Worm (Caenorhabditis elegans) whole organism, L1 larva: ENCODE data around the gene str-93.

ENCODE experiments used
- ceh-82 ChIP-seq, 3 experiments: fragments of 150-350 bp in 1 of 3; sonication (generic microtip) in 2 of 3; optimal IDR thresholded peaks; 2 replicates each; lab custom pipeline; 2014 to 2017; ENCODE audit warnings: missing biosample characterization in 3 of 3, missing genetic modification characterization in 3 of 3
- hlh-17 ChIP-seq: fragments of 200-800 bp; sonication (Bioruptor generic); optimal IDR thresholded peaks from 2 replicates; lab custom pipeline; 2018; ENCODE audit warnings: missing genetic modification characterization, mild to moderate bottlenecking, missing compliant biosample characterization, moderate library complexity, borderline replicate concordance
- irx-1 ChIP-seq: sonication (generic microtip); optimal IDR thresholded peaks from 2 replicates; lab custom pipeline; 2016; ENCODE audit warnings: missing genetic modification characterization, missing compliant biosample characterization
- isw-1 ChIP-seq: fragments of 200-800 bp; sonication (Bioruptor generic); IDR thresholded peaks from 2 replicates; pipeline ENCODE4 v1.3.6; 2022; ENCODE audit warnings: missing genetic modification characterization, missing compliant biosample characterization
- jun-1 ChIP-seq: fragments of 150-350 bp; optimal IDR thresholded peaks from 2 replicates; lab custom pipeline; 2014; ENCODE audit warnings: missing biosample characterization, missing genetic modification reagents, missing genetic modification characterization
- mep-1 ChIP-seq: fragments of 150-350 bp; optimal IDR thresholded peaks from 2 replicates; lab custom pipeline; 2014; ENCODE audit warnings: missing biosample characterization, missing genetic modification characterization
- nhr-28 ChIP-seq: fragments of 150-350 bp; optimal IDR thresholded peaks from 2 replicates; lab custom pipeline; 2014; ENCODE audit warnings: missing biosample characterization, missing genetic modification characterization
- nhr-90 ChIP-seq: sonication (generic microtip); optimal IDR thresholded peaks from 2 replicates; lab custom pipeline; 2016; ENCODE audit warnings: mild to moderate bottlenecking, missing genetic modification characterization, missing compliant biosample characterization; ENCODE audit not compliant: poor library complexity
- pqm-1 ChIP-seq: sonication (generic microtip); optimal IDR thresholded peaks from 3 replicates; lab custom pipeline; 2017; ENCODE audit warnings: missing biosample characterization, missing genetic modification characterization
- unc-130 ChIP-seq: fragments of 150-350 bp; optimal IDR thresholded peaks from 2 replicates; lab custom pipeline; 2017; ENCODE audit warnings: missing biosample characterization, missing genetic modification characterization, inconsistent platforms
- unc-62 ChIP-seq: fragments of 150-350 bp; optimal IDR thresholded peaks from 2 replicates; lab custom pipeline; 2014; ENCODE audit warnings: missing biosample characterization, missing genetic modification reagents, missing genetic modification characterization
- ztf-11 ChIP-seq, 2 experiments: sonication (generic microtip); optimal IDR thresholded peaks; 2 replicates each; lab custom pipeline; 2016 to 2017; ENCODE audit warnings: missing genetic modification characterization in 2 of 2, missing biosample characterization in 1 of 2, missing compliant biosample characterization in 1 of 2

DNA sequence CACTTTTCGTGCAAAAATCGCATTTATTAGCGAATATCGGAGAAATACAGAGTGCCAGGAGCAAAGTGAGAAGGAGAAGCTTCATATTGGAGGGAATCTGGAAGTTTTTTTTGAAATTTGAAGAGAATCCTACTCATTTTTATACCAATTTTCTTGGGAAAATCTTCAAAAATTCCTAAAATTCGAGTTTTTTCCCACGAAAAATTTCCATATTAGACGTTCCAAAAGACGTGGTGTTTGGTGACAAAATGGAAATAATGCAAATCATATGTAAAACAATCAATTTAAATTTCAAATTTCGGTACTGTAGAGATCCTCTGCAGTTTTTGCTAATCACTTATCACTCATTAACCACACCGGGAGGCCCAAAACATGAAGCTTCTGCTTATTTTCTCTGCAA, 11.6 kb upstream of the str-93 start, which contains the start of the genes F59A1.16 and F59A1.6:
- TF ChIP-seq unc-130 (tag; lab: Kevin White, UChicago) (no peak), ceh-82 (tag; optimal IDR thresholded peaks at IDR 0.05; lab: Kevin White, UChicago) (no peak), jun-1 (tag; lab: Kevin White, UChicago) (no peak), isw-1 (GFP tag; lab: Robert Waterston, UW) (no peak), unc-62 (no peak), mep-1 (tag; lab: Kevin White, UChicago) (no peak), hlh-17 (no peak), pqm-1 (tag; lab: Kevin White, UChicago) (no peak), nhr-28 (tag; lab: Kevin White, UChicago) (no peak), irx-1 (no peak), ztf-11 (tag; optimal IDR thresholded peaks at IDR 0.05; lab: Kevin White, UChicago) (no peak), nhr-90 (tag; lab: Kevin White, UChicago) (no peak)
